Worm (Caenorhabditis elegans): ENCODE data around the gene Y48C3A.20.

ce11 chrII:13424242-13424641 lies 54.8 kb downstream of the Y48C3A.20 start, which contains the start of gene Y48E1C.2:
- TF ChIP-seq fkh-6 (tag; optimal IDR thresholded peaks at IDR 0.05) (no peak), fkh-10 (GFP tag; optimal IDR thresholded peaks at IDR 0.05) (no peak), ama-1 (optimal IDR thresholded peaks at IDR 0.05) (no peak), C08G9.2 (tag; optimal IDR thresholded peaks at IDR 0.05) (no peak), pha-4 (tag; optimal IDR thresholded peaks at IDR 0.05) (no peak), F13H6.1 (tag; optimal IDR thresholded peaks at IDR 0.05) (no peak), nhr-11 (tag; optimal IDR thresholded peaks at IDR 0.05) (no peak), sdc-2 (tag; optimal IDR thresholded peaks at IDR 0.05) (no peak), pqm-1 (tag; optimal IDR thresholded peaks at IDR 0.05) (no peak)

Measured in whole organism, late embryonic.